Fruit fly (Drosophila melanogaster) whole organism, adult: ENCODE results near the gene galene.

Source experiments
- CG11617 ChIP-seq: fragments of 200-800 bp; sonication (Bioruptor generic); optimal IDR thresholded peaks from 2 replicates; lab custom pipeline; 2017; ENCODE audit warnings: mild to moderate bottlenecking, missing biosample characterization, missing genetic modification reagents, missing genetic modification characterization
- CG12768 ChIP-seq: fragments of 200-800 bp; sonication (Bioruptor generic); optimal IDR thresholded peaks from 2 replicates; lab custom pipeline; 2017; ENCODE audit warnings: missing biosample characterization, missing genetic modification characterization, mild to moderate bottlenecking, moderate library complexity, missing genetic modification reagents
- CG14711 ChIP-seq: fragments of 200-800 bp; sonication (Bioruptor generic); optimal IDR thresholded peaks from 2 replicates; lab custom pipeline; 2018; ENCODE audit warnings: missing biosample characterization, mild to moderate bottlenecking, missing genetic modification characterization, moderate library complexity
- CG1620 ChIP-seq: fragments of 200-800 bp; sonication (Bioruptor generic); optimal IDR thresholded peaks from 2 replicates; lab custom pipeline; 2016; ENCODE audit warnings: missing biosample characterization, missing genetic modification characterization
- CG33017 ChIP-seq: fragments of 200-800 bp; sonication (Bioruptor generic); optimal IDR thresholded peaks from 2 replicates; lab custom pipeline; 2018; ENCODE audit warnings: missing biosample characterization, mild to moderate bottlenecking, missing genetic modification characterization, moderate library complexity
- CG5204 ChIP-seq: fragments of 200-800 bp; sonication (Bioruptor generic); optimal IDR thresholded peaks from 2 replicates; lab custom pipeline; 2016; ENCODE audit warnings: missing biosample characterization, missing genetic modification characterization
- CG7045 ChIP-seq: fragments of 200-800 bp; sonication (Bioruptor generic); optimal IDR thresholded peaks from 2 replicates; lab custom pipeline; 2017; ENCODE audit warnings: missing biosample characterization, mild to moderate bottlenecking, missing genetic modification characterization
- CG7101 ChIP-seq: fragments of 200-800 bp; sonication (Bioruptor generic); optimal IDR thresholded peaks from 2 replicates; lab custom pipeline; 2018; ENCODE audit warnings: missing biosample characterization, mild to moderate bottlenecking, missing genetic modification characterization, moderate library complexity
- Clk ChIP-seq: fragments of 200-800 bp; sonication (Bioruptor generic); optimal IDR thresholded peaks from 2 replicates; lab custom pipeline; 2017; ENCODE audit warnings: missing biosample characterization, missing genetic modification characterization
- Crg-1 ChIP-seq: fragments of 200-800 bp; sonication (Bioruptor generic); optimal IDR thresholded peaks from 2 replicates; lab custom pipeline; 2016; ENCODE audit warnings: missing biosample characterization, missing genetic modification characterization
- Hr96 ChIP-seq: fragments of 200-800 bp; sonication (Bioruptor generic); optimal IDR thresholded peaks from 2 replicates; lab custom pipeline; 2016; ENCODE audit warnings: missing biosample characterization, missing genetic modification characterization
- Mnt ChIP-seq: fragments of 200-800 bp; sonication (Bioruptor generic); optimal IDR thresholded peaks from 2 replicates; lab custom pipeline; 2016; ENCODE audit warnings: missing biosample characterization, mild to moderate bottlenecking, missing genetic modification characterization
- bab1 ChIP-seq: fragments of 200-800 bp; sonication (Bioruptor generic); optimal IDR thresholded peaks from 3 replicates; lab custom pipeline; 2019; ENCODE audit warnings: missing biosample characterization, mild to moderate bottlenecking, missing genetic modification characterization, moderate library complexity
- cic ChIP-seq: fragments of 200-800 bp; sonication (Bioruptor generic); optimal IDR thresholded peaks from 2 replicates; lab custom pipeline; 2017; ENCODE audit warnings: missing biosample characterization, mild to moderate bottlenecking, missing genetic modification characterization, moderate library complexity
- cnc ChIP-seq, 2 experiments: fragments of >200 bp; optimal IDR thresholded peaks; 2 replicates each; lab custom pipeline; 2017
- kay ChIP-seq: fragments of 200-800 bp; sonication (Bioruptor generic); peaks from one replicate; lab custom pipeline; 2016; ENCODE audit warnings: missing biosample characterization, missing genetic modification characterization, borderline replicate concordance
- ovo ChIP-seq: fragments of 200-800 bp; sonication (Bioruptor generic); optimal IDR thresholded peaks from 2 replicates; lab custom pipeline; 2016; ENCODE audit warnings: missing biosample characterization, missing genetic modification characterization
- pad ChIP-seq: fragments of 200-800 bp; sonication (Bioruptor generic); optimal IDR thresholded peaks from 3 replicates; lab custom pipeline; 2017; ENCODE audit warnings: missing biosample characterization, missing genetic modification characterization, mild to moderate bottlenecking, moderate library complexity, missing genetic modification reagents
- tj ChIP-seq: fragments of 200-800 bp; sonication (Bioruptor generic); optimal IDR thresholded peaks from 3 replicates; lab custom pipeline; 2017; ENCODE audit warnings: missing biosample characterization, mild to moderate bottlenecking, missing genetic modification characterization, moderate library complexity
- toe ChIP-seq: fragments of 200-800 bp; sonication (Bioruptor generic); optimal IDR thresholded peaks from 2 replicates; lab custom pipeline; 2016; ENCODE audit warnings: missing biosample characterization, missing genetic modification characterization

Gene galene

dm6 chr3L:1211096-1211495, 24.4 kb upstream of the galene start, which contains the start of gene LysD:
TSS of gene LysD (minus strand) at chr3L:1211196.
- TF ChIP-seq CG11617 (GFP tag; lab: Kevin White, UChicago) (no peak), CG33017 (tag; lab: Kevin White, UChicago) (no peak), Hr96 (GFP tag; lab: Kevin White, UChicago) (no peak), CG14711 (tag; lab: Kevin White, UChicago) (no peak), Mnt (no peak), pad (GFP tag; lab: Kevin White, UChicago) (no peak), CG12768 (GFP tag; lab: Kevin White, UChicago) (no peak), CG7101 (tag; lab: Kevin White, UChicago) (no peak), tj (GFP tag; lab: Kevin White, UChicago) (no peak)

- TF ChIP-seq CG1620 (GFP tag; lab: Kevin White, UChicago) (no peak), cic (no peak), tj (GFP tag; lab: Kevin White, UChicago) (no peak), toe (GFP tag; lab: Kevin White, UChicago) (no peak), CG33017 (tag; lab: Kevin White, UChicago) (no peak), CG7045 (GFP tag; lab: Kevin White, UChicago) (no peak), bab1 (GFP tag; lab: Kevin White, UChicago) (no peak), Mnt (no peak), Crg-1 (no peak), CG12768 (GFP tag; lab: Kevin White, UChicago) (no peak), CG7101 (tag; lab: Kevin White, UChicago) (no peak)
Measured at dm6 chr3L:1212113-1212512, 23.4 kb upstream of the galene start.

dm6 chr3L:1212571-1212970, 23.0 kb upstream of the galene start, which contains the start of gene LysE:
TSS of gene LysE (plus strand) at chr3L:1212827.
- TF ChIP-seq toe (GFP tag; lab: Kevin White, UChicago) (no peak), cic (no peak), bab1 (GFP tag; lab: Kevin White, UChicago) (no peak), CG1620 (GFP tag; lab: Kevin White, UChicago) (no peak), CG14711 (tag; lab: Kevin White, UChicago) (no peak), Crg-1 (no peak), CG7045 (GFP tag; lab: Kevin White, UChicago) (no peak), Hr96 (GFP tag; lab: Kevin White, UChicago) (no peak), tj (GFP tag; lab: Kevin White, UChicago) (no peak), CG7101 (tag; lab: Kevin White, UChicago) (no peak), Mnt (no peak), CG11617 (GFP tag; lab: Kevin White, UChicago) (no peak), kay (no peak), cnc (optimal IDR thresholded peaks at IDR 0.05; lab: Kevin White, UChicago) (no peak), CG33017 (tag; lab: Kevin White, UChicago) (no peak), Clk (GFP tag; lab: Kevin White, UChicago) (no peak), CG5204 (GFP tag; lab: Kevin White, UChicago) (no peak), ovo (GFP tag; lab: Kevin White, UChicago) (no peak), pad (GFP tag; lab: Kevin White, UChicago) (no peak)

- TF ChIP-seq cic (no peak), CG12768 (GFP tag; lab: Kevin White, UChicago) (no peak), Crg-1 (no peak), tj (GFP tag; lab: Kevin White, UChicago) (no peak), CG33017 (tag; lab: Kevin White, UChicago) (no peak), kay (no peak), cnc (optimal IDR thresholded peaks at IDR 0.05; lab: Kevin White, UChicago) (no peak), CG7101 (tag; lab: Kevin White, UChicago) (no peak), Mnt (no peak), ovo (GFP tag; lab: Kevin White, UChicago) (no peak), toe (GFP tag; lab: Kevin White, UChicago) (no peak), CG5204 (GFP tag; lab: Kevin White, UChicago) (no peak), CG14711 (tag; lab: Kevin White, UChicago) (no peak), CG7045 (GFP tag; lab: Kevin White, UChicago) (no peak), Hr96 (GFP tag; lab: Kevin White, UChicago) (no peak), Clk (GFP tag; lab: Kevin White, UChicago) (no peak), bab1 (GFP tag; lab: Kevin White, UChicago) (no peak)
Measured at dm6 chr3L:1216460-1216859, 19.1 kb upstream of the galene start.

dm6 chr3L:1218596-1218995, 16.9 kb upstream of the galene start, which contains the start of gene LysP:
TSS of gene LysP (minus strand) at chr3L:1218696.
- TF ChIP-seq CG1620 (GFP tag; lab: Kevin White, UChicago) (no peak), CG5204 (GFP tag; lab: Kevin White, UChicago) (no peak), cnc (optimal IDR thresholded peaks at IDR 0.05; lab: Kevin White, UChicago) (no peak), CG33017 (tag; lab: Kevin White, UChicago) (no peak), ovo (GFP tag; lab: Kevin White, UChicago) (no peak), CG7101 (tag; lab: Kevin White, UChicago) (no peak), cic (no peak), CG11617 (GFP tag; lab: Kevin White, UChicago) (no peak), pad (GFP tag; lab: Kevin White, UChicago) (no peak)

- TF ChIP-seq ovo (GFP tag; lab: Kevin White, UChicago): no peak
- no peak for TF ChIP-seq CG12768 (GFP tag; lab: Kevin White, UChicago)
- no peak for TF ChIP-seq pad (GFP tag; lab: Kevin White, UChicago)
- no peak for TF ChIP-seq Clk (GFP tag; lab: Kevin White, UChicago)
- no peak for TF ChIP-seq cic
- no peak for TF ChIP-seq cnc (optimal IDR thresholded peaks at IDR 0.05; lab: Kevin White, UChicago)
- TF ChIP-seq CG11617 (GFP tag; lab: Kevin White, UChicago): no peak
- no peak for TF ChIP-seq kay
- no peak for TF ChIP-seq CG7045 (GFP tag; lab: Kevin White, UChicago)
- TF ChIP-seq CG1620 (GFP tag; lab: Kevin White, UChicago): no peak
- no peak for TF ChIP-seq tj (GFP tag; lab: Kevin White, UChicago)
- no peak for TF ChIP-seq toe (GFP tag; lab: Kevin White, UChicago)
- no peak for TF ChIP-seq Hr96 (GFP tag; lab: Kevin White, UChicago)
Measured at dm6 chr3L:1227303-1227797, 8.2 kb upstream of the galene start, which contains the start of gene LysS. TSS of gene LysS (plus strand) at chr3L:1227747.
